Fruit fly (Drosophila melanogaster) whole organism, adult: ENCODE data around the gene CG6345.

Experiments
- CG11617 ChIP-seq: fragments of 200-800 bp; sonication (Bioruptor generic); optimal IDR thresholded peaks from 2 replicates; lab custom pipeline; 2017; ENCODE audit warnings: mild to moderate bottlenecking, missing biosample characterization, missing genetic modification reagents, missing genetic modification characterization
- CG12768 ChIP-seq: fragments of 200-800 bp; sonication (Bioruptor generic); optimal IDR thresholded peaks from 2 replicates; lab custom pipeline; 2017; ENCODE audit warnings: missing biosample characterization, missing genetic modification characterization, mild to moderate bottlenecking, moderate library complexity, missing genetic modification reagents
- CG14711 ChIP-seq: fragments of 200-800 bp; sonication (Bioruptor generic); optimal IDR thresholded peaks from 2 replicates; lab custom pipeline; 2018; ENCODE audit warnings: missing biosample characterization, mild to moderate bottlenecking, missing genetic modification characterization, moderate library complexity
- CG1620 ChIP-seq: fragments of 200-800 bp; sonication (Bioruptor generic); optimal IDR thresholded peaks from 2 replicates; lab custom pipeline; 2016; ENCODE audit warnings: missing biosample characterization, missing genetic modification characterization
- CG33017 ChIP-seq: fragments of 200-800 bp; sonication (Bioruptor generic); optimal IDR thresholded peaks from 2 replicates; lab custom pipeline; 2018; ENCODE audit warnings: missing biosample characterization, mild to moderate bottlenecking, missing genetic modification characterization, moderate library complexity
- CG5204 ChIP-seq: fragments of 200-800 bp; sonication (Bioruptor generic); optimal IDR thresholded peaks from 2 replicates; lab custom pipeline; 2016; ENCODE audit warnings: missing biosample characterization, missing genetic modification characterization
- CG7045 ChIP-seq: fragments of 200-800 bp; sonication (Bioruptor generic); optimal IDR thresholded peaks from 2 replicates; lab custom pipeline; 2017; ENCODE audit warnings: missing biosample characterization, mild to moderate bottlenecking, missing genetic modification characterization
- CG7101 ChIP-seq: fragments of 200-800 bp; sonication (Bioruptor generic); optimal IDR thresholded peaks from 2 replicates; lab custom pipeline; 2018; ENCODE audit warnings: missing biosample characterization, mild to moderate bottlenecking, missing genetic modification characterization, moderate library complexity
- Clk ChIP-seq: fragments of 200-800 bp; sonication (Bioruptor generic); optimal IDR thresholded peaks from 2 replicates; lab custom pipeline; 2017; ENCODE audit warnings: missing biosample characterization, missing genetic modification characterization
- Crg-1 ChIP-seq: fragments of 200-800 bp; sonication (Bioruptor generic); optimal IDR thresholded peaks from 2 replicates; lab custom pipeline; 2016; ENCODE audit warnings: missing biosample characterization, missing genetic modification characterization
- Hr96 ChIP-seq: fragments of 200-800 bp; sonication (Bioruptor generic); optimal IDR thresholded peaks from 2 replicates; lab custom pipeline; 2016; ENCODE audit warnings: missing biosample characterization, missing genetic modification characterization
- Mnt ChIP-seq: fragments of 200-800 bp; sonication (Bioruptor generic); optimal IDR thresholded peaks from 2 replicates; lab custom pipeline; 2016; ENCODE audit warnings: missing biosample characterization, mild to moderate bottlenecking, missing genetic modification characterization
- bab1 ChIP-seq: fragments of 200-800 bp; sonication (Bioruptor generic); optimal IDR thresholded peaks from 3 replicates; lab custom pipeline; 2019; ENCODE audit warnings: missing biosample characterization, mild to moderate bottlenecking, missing genetic modification characterization, moderate library complexity
- cic ChIP-seq: fragments of 200-800 bp; sonication (Bioruptor generic); optimal IDR thresholded peaks from 2 replicates; lab custom pipeline; 2017; ENCODE audit warnings: missing biosample characterization, mild to moderate bottlenecking, missing genetic modification characterization, moderate library complexity
- cnc ChIP-seq, 2 experiments: fragments of >200 bp; optimal IDR thresholded peaks; 2 replicates each; lab custom pipeline; 2017
- kay ChIP-seq: fragments of 200-800 bp; sonication (Bioruptor generic); peaks from one replicate; lab custom pipeline; 2016; ENCODE audit warnings: missing biosample characterization, missing genetic modification characterization, borderline replicate concordance
- ovo ChIP-seq: fragments of 200-800 bp; sonication (Bioruptor generic); optimal IDR thresholded peaks from 2 replicates; lab custom pipeline; 2016; ENCODE audit warnings: missing biosample characterization, missing genetic modification characterization
- pad ChIP-seq: fragments of 200-800 bp; sonication (Bioruptor generic); optimal IDR thresholded peaks from 3 replicates; lab custom pipeline; 2017; ENCODE audit warnings: missing biosample characterization, missing genetic modification characterization, mild to moderate bottlenecking, moderate library complexity, missing genetic modification reagents
- tj ChIP-seq: fragments of 200-800 bp; sonication (Bioruptor generic); optimal IDR thresholded peaks from 3 replicates; lab custom pipeline; 2017; ENCODE audit warnings: missing biosample characterization, mild to moderate bottlenecking, missing genetic modification characterization, moderate library complexity
- toe ChIP-seq: fragments of 200-800 bp; sonication (Bioruptor generic); optimal IDR thresholded peaks from 2 replicates; lab custom pipeline; 2016; ENCODE audit warnings: missing biosample characterization, missing genetic modification characterization

CG6345 gene

DNA sequence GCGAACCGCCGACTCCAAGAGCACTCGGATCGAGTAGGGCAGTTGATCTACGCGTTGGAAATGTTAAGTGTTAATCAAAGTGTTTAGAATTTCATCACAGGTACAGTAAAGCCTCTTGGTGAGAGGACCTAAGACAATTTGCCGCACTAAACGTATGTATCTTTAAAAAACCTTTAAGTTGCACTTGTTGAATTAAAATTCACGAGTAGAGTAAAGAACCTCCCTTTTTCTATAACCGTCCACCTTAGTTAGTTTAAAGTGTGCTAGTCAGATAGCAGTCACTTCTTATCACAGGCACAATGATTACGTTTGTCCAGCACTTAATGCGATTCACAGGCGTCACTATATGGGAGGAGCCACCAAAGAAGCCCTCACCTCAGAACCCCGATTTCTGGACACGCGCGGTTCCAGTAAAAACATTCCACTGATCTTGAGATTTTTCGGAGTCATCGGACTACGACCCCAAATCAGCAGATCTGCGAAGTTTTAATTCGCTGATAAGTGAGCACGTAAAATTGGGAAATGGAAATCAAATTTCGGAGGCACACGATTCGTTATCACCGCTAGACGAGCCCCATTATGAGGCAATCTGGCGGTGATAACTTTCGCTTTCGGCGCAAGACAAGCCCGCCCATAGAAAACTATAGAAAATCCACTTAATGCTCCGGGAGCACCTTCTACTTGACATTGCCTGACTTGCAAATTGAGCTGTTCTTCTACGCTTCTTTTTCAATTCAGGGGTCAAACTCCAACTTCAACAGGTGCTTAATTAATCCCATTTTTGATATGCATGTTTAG lies 3.9 kb downstream of the CG6345 start:
- peak in 1 of 2 experiments; percentile 17 for TF ChIP-seq cnc (optimal IDR thresholded peaks at IDR 0.05; lab: Kevin White, UChicago)
- peak; percentile 76 for TF ChIP-seq Clk (GFP tag; lab: Kevin White, UChicago)
- no peak for TF ChIP-seq CG5204 (GFP tag; lab: Kevin White, UChicago)
- TF ChIP-seq kay (GFP tag; lab: Kevin White, UChicago) = no peak
- no peak for TF ChIP-seq ovo (GFP tag; lab: Kevin White, UChicago)
- TF ChIP-seq Mnt (GFP tag; lab: Kevin White, UChicago) = peak; percentile 57
- peak; percentile 59 for TF ChIP-seq CG7045 (GFP tag; lab: Kevin White, UChicago)
- TF ChIP-seq cic (GFP tag; lab: Kevin White, UChicago) = peak; percentile 78
- TF ChIP-seq Hr96 (GFP tag; lab: Kevin White, UChicago) = peak; percentile 82
- TF ChIP-seq Crg-1 (GFP tag; lab: Kevin White, UChicago) = no peak
- TF ChIP-seq CG7101 (tag; lab: Kevin White, UChicago) = peak; percentile 84
- peak; percentile 90 for TF ChIP-seq CG12768 (GFP tag; lab: Kevin White, UChicago)
- no peak for TF ChIP-seq tj
- TF ChIP-seq CG14711 (tag; lab: Kevin White, UChicago) = peak; percentile 78
- peak; percentile 64 for TF ChIP-seq pad (GFP tag; lab: Kevin White, UChicago)
- no peak for TF ChIP-seq CG1620 (GFP tag; lab: Kevin White, UChicago)
- TF ChIP-seq CG33017 = peak; percentile 88
- TF ChIP-seq CG11617 (GFP tag; lab: Kevin White, UChicago) = no peak
- TF ChIP-seq bab1 (GFP tag; lab: Kevin White, UChicago) = no peak
- TF ChIP-seq toe (GFP tag; lab: Kevin White, UChicago) = peak; percentile 63

DNA sequence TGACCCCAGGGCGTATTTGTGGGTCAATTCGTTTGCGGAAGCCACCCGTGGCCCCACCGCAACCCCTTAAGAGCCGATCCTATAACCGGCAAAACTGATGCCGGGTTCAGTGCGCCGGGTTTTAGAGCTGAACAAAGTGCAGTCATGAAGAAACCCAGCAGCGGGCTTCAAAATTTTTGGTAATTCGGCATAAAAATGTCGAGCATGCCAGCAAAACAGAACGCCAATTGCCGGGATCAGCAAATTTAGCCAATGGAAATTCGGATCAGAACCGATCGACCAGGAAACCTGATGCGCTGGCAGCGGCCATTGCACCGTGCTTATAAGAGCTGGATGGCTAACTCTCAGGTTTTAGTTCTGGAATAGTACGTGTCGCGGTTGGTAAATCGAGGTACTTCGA lies 8.2 kb downstream of the CG6345 start:
- TF ChIP-seq Mnt (GFP tag; lab: Kevin White, UChicago) (no peak), CG5204 (GFP tag; lab: Kevin White, UChicago) (no peak), CG11617 (GFP tag; lab: Kevin White, UChicago) (no peak), pad (GFP tag; lab: Kevin White, UChicago) (no peak), CG33017 (no peak), tj (peak; percentile 100), CG7101 (tag; lab: Kevin White, UChicago) (no peak), cnc (optimal IDR thresholded peaks at IDR 0.05; lab: Kevin White, UChicago) (no peak), Clk (GFP tag; lab: Kevin White, UChicago) (no peak)

DNA sequence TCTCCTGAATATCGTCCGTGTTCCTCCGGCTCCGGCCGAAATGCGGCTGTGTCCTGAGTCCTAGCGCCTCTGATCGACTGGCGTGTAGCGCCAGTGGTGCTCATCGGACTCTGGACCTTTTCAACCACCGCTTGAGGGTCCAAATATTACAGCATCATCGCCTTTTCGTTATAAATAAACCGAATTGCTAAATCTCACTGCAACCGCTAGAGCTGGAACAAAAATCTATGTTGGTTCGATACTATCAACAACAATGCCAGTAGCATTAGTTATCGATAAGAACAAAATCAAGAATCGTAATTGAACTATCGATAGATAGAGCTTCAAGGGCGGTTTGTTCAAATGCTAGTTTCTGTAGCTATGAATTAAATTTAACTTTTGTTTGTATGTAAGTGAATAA lies 8.8 kb downstream of the CG6345 start, which contains the start of gene CG6325:
CG6325 (minus strand) TSS at position 220 of the 400 bp plus-strand sequence.
- TF ChIP-seq bab1 (GFP tag; lab: Kevin White, UChicago) (peak; percentile 51), CG11617 (GFP tag; lab: Kevin White, UChicago) (no peak), CG7101 (tag; lab: Kevin White, UChicago) (peak; percentile 25)

DNA sequence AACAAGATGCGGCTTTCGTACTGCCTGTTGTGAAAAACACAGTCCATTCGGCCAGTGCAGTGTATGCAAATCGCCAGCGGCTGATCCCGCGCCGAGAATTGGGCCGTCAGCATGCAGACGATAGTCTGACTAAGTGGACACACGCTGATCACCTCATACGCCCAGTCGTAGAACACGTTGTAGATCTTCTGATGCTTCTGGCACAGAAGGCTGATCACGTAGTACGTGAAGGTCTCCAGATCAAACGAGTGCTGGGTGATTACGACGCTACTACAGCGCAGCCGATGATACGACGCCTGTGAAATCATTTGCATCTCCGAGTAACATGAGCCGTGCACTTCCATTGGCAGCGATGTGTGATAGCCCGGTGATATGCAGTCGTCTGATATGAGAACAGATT lies 11.9 kb downstream of the CG6345 start:
- TF ChIP-seq Clk (GFP tag; lab: Kevin White, UChicago) = no peak
- peak; percentile 64 for TF ChIP-seq cic (GFP tag; lab: Kevin White, UChicago)
- TF ChIP-seq bab1 (GFP tag; lab: Kevin White, UChicago) = no peak

DNA sequence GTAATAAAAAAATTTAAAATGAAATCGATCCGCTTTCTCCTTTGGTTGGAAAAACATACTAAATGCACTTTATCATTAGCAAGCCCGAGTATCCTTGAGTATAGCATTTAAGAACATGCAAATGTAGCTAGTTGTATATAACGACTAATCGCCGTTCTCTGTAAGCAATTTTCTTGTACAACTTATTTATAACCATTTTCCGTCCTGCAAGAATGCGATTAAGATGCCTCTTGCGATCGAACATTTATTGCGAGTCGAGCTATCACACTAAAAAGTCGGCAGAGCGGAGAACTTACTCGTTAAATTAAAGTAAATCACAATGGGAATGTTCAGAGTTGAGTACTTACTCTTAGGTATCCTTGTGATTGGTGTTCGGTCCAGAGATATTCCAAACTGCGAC lies 15.1 kb downstream of the CG6345 start, which contains the start of gene mthl11:
mthl11 (plus strand) TSS at position 301 of the 400 bp plus-strand sequence.
- TF ChIP-seq CG33017 (no peak), Mnt (GFP tag; lab: Kevin White, UChicago) (no peak), CG14711 (tag; lab: Kevin White, UChicago) (no peak), CG7045 (GFP tag; lab: Kevin White, UChicago) (no peak), kay (GFP tag; lab: Kevin White, UChicago) (no peak), Clk (GFP tag; lab: Kevin White, UChicago) (no peak), toe (GFP tag; lab: Kevin White, UChicago) (no peak), CG1620 (GFP tag; lab: Kevin White, UChicago) (no peak), CG11617 (GFP tag; lab: Kevin White, UChicago) (no peak), Hr96 (GFP tag; lab: Kevin White, UChicago) (no peak), cic (GFP tag; lab: Kevin White, UChicago) (no peak), CG12768 (GFP tag; lab: Kevin White, UChicago) (no peak), tj (no peak), pad (GFP tag; lab: Kevin White, UChicago) (no peak), Crg-1 (GFP tag; lab: Kevin White, UChicago) (no peak), ovo (GFP tag; lab: Kevin White, UChicago) (no peak), CG7101 (tag; lab: Kevin White, UChicago) (no peak), CG5204 (GFP tag; lab: Kevin White, UChicago) (no peak), cnc (optimal IDR thresholded peaks at IDR 0.05; lab: Kevin White, UChicago) (no peak)

DNA sequence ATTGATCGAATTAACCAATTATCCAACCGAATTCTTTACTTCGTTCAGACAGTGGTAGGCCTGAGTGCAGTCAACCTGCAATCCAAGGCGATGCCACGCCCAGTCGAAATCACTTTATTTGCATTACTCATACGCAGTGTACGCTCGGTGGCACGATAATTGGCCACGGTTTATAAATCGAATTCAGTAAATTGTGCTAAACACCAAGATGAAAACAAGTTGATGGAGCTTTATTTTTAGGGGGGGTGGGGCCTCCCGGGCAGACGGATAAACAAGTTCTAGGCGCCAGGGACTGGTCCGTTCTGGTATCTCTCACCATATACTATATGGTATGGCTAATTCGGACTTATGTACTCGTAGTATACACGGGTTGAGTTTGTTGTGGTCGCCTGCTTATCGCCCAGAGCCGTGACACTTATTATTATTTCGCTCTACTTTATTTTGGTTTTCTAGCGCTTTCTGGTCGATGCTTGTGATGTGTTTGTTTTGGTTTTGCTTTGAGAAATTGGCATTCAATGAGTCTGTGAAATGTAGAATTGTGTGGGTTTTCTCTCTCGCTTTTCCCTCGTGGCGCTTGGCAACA lies 20.5 kb downstream of the CG6345 start:
- TF ChIP-seq CG7101 (tag; lab: Kevin White, UChicago) (no peak), CG1620 (GFP tag; lab: Kevin White, UChicago) (no peak), cic (GFP tag; lab: Kevin White, UChicago) (peak; percentile 23), CG14711 (tag; lab: Kevin White, UChicago) (no peak)
